Fruit fly (Drosophila melanogaster): ENCODE results near the gene Vti1a.

Gene Vti1a

DNA sequence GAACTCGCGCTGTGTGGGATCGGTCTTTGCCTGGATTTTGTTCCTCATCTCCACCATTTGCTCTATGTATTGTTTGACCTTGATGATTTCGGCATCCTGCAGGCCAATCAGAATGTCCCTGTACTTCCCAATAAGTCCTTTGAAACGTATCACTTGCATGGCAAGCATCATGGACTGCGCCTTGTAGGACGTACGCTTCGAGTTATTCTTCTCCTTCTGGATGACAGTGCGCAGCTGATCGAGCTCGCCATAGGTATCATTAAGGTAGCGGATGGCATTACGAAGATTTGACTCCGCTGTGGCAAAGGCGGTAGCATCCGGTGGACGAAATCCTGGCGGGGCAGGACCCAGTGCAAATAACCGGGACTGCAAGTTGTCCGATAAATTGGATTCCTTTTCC is 17.2 kb upstream of the Vti1a start:
- TF ChIP-seq CTCF (optimal IDR thresholded peaks at IDR 0.05) = peak in 1 of 2 experiments; percentile 5
- no peak for TF ChIP-seq CG8478 (optimal IDR thresholded peaks at IDR 0.05)

DNA sequence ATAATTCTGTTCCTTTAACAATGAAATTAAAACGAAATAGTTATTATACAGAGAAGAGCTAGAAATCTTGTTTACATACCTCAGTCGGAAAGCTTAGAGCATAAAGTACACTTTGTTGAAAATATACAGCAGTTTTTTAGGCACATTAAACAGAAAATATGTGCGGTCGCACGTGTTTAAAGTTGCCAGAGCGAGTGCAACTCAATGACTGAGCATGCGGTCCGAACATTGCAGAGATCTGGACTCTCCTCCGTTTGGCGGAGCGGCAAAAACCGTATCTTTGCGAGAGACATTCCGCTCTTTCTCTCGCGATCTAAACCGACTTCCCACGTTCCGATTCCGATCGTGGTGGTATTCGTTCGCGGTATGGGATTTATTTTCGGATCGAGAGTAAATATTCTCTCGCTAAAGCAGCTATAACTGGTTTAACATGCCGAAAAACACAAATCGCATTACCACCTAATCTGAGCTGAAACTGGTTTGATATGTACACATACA is 15.3 kb upstream of the Vti1a start, which contains the start of gene CG13895:
Gene CG13895 (minus strand): TSS at position 214 of the 498 bp plus-strand sequence.
- TF ChIP-seq CTCF (optimal IDR thresholded peaks at IDR 0.05) = no peak

DNA sequence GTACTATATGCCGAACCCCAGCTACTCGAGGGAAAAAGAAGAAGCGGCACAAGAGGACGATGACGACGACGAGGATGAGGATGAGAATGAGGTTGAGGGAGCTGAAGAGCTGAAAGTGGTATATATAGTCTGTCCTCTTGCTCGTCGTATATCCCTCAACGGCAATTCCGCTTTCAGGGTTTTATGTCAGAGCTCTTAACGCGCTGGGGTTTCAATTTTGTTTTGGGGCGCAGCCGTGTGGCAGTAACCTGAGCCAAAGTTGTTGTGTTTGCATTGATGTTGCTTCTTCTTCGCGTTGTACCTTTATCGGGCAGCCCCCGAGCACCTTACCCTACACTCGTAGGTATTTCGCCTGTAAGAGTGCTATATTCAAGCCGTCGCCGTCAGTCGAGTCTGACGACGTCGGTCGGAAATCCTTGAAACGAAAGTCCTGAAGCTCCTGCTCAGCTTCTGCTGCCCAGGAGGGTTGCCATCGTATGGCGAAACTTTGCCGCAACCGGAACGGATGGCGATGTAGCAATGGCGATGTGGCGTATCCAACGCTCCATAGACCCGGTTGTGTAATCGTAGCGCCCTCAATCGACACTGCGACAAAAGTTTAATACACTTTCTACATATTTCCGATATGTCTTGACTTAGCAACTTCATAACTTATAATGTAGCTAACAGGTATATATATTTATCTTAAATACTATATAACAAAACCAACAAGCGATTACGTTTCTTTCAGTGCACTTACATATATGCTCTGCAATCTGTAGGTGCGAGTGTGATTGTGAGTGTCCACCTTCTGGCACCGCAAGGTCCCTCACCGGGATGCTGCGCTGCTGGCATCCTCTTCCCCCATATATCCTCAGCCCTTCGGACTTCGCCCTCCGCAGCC is 12.2 kb upstream of the Vti1a start:
- TF ChIP-seq CG8478 (optimal IDR thresholded peaks at IDR 0.05) (no peak), CTCF (optimal IDR thresholded peaks at IDR 0.05) (no peak)

DNA sequence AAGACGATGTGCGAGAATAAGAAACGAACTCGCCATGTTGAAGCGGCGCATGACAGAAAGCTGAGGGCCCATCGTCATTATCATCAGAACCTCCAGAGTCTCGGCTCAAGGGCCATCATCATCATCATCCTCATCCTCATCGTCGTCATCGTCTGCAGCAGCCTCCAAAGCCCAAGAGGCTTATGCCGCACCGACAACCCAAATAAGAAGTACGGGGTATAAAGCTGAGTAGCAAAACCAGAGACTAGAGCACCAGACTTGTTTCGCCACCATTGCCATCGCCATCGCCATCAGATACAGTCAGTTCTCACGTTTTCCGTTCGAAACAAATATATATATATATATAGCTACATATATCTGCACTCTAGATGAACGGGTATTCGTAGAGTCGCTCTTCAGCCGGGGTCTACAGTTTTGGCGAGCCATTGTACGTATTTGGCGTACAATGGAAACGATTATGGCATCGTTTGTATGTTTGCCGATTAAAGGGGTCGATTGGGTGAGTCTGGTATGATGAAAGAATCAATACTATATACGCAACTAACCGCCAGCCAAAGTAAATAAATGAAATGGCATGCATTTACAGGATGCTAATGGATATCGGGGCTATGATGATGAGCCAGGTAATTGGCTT is 10.6 kb upstream of the Vti1a start:
- TF ChIP-seq CG8478 (optimal IDR thresholded peaks at IDR 0.05) (no peak), CTCF (optimal IDR thresholded peaks at IDR 0.05) (no peak)

DNA sequence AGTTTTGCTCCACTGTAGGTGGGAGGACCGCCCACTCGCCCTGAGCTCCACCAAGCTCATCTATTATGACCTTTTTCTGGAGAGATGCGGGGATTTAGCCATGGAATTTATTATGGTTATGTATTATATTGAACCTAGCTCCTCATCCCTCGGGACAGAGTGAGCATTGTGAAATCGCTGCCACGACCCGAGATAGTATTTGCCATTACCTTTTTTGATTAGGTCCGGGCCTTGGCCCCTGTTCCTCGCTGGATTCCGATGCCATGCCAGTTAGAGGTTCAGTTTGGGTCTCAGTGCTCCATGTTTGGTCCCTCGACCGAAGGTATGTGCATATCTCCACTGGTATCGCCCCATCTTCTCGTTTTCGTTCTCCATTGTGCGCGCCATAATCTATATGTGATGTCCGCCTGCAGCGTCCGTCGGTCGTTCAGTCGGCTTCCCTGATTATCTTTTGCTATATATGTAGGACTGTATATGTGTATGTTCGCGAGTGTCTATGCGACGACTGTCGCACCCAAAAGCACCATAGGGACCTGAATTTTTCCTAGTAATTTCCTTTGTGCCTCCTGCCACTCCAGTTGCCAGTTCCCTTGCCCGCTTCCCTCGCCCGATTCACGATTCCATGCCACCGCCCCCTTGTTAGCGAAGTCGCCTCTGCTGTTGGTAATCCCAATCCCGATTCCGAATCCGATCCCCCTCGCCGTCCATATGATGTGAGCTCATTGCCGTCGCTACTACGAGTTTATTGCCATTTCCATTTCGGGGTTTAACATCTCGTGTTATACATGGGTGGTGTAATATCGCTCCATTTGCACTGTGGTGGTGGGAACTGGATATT is 9.3 kb upstream of the Vti1a start:
- TF ChIP-seq CTCF (optimal IDR thresholded peaks at IDR 0.05) = no peak
- no peak for TF ChIP-seq CG8478 (optimal IDR thresholded peaks at IDR 0.05)

DNA sequence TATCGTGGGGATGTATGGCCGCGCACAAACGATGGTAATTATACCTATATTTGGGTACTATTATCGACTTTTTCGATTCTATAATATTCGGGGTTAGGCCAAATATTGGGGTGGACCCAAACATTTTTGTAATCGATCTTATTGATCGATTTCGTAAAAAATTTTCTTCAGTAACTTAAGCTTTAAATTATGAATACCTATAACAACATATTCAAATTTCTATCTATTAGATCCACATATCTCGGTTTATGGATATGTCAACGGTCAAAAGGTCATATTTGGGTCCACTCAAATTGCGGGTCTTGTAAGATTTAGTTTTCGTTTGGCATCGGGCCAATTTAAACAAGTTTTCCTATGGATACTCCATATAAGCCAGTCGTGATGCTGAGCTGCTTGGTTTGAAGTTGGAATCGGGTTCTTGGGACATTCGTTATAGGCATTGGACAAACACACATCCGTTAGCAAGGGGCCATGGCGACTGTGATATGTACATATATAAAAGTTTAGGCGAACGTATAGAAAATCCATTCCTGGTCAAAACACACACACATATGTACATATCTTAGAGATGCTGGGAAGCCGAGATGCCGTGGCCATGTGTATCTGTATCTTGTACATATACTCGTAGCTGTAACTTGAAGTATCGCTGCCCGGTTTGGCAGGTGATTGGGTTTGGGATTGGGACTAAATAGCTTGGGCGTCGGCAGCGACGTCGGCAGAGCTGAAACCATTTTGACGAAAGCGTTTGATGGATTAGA is 7.6 kb upstream of the Vti1a start:
- TF ChIP-seq CG8478 (optimal IDR thresholded peaks at IDR 0.05) (no peak), CTCF (optimal IDR thresholded peaks at IDR 0.05) (no peak)

DNA sequence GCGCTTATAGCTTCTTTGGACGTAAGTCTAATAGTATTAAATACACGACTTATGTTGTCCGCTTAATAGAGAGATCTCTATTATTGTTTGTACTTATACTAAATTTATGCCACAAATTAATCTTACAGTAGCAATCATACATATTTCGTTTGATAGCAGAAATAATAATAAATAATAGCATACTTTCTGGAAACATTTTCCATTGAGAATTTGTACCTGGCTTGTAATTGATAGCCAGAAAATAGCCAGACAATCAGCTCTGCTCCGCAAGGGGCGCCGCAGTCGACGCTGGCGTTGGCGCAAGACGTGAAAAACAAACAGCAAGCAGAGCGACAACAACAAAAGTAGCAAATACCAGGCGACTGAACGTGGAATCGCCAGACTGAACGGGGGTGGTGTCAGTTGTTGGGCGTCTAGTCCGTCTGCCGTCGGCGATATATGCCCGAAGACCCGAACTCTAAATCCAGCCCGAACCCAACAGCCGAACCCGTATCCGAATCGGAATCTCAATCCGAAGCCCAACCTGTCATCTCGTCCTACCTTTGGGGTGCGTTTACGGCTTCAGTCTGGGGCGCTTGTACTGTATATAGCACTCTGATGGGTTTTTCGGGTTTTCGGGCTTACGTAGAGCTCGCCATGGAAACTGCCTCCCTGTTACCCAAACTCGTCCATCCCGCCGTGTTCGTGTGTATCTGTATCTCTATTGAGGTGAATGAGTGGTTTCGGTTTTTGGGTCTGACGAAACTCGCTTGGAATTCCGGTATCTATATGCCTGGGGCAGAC is 6.8 kb upstream of the Vti1a start:
- no peak for TF ChIP-seq CTCF (optimal IDR thresholded peaks at IDR 0.05)
- TF ChIP-seq CG8478 (optimal IDR thresholded peaks at IDR 0.05) = no peak

DNA sequence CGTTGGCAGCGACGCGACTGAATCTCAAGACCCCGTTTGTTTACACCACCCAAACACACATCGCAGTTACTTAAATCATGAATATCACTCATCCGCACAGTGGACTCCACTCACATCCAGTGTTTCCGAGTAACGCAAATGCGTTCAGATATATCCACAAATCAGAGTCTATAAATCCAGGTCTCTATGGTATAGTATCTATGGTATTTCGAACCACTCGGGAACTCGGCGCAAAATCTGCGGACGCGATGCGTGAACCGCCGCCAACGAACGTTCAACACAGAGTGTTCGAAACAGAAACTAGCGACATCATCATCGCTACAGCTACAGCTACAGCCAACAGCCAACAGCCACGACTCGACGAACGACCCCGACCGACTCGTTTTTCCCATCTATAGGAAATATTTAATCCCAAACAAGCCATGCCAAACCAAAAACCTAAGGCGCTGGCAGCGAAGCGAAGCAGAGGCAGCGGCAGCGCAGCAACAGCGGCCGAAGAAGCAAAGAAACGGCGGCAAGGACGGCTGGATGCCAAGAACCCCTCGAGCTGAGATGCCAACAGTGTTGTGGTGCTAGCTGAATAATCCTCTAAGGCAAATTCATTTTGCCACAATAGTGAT is 6.1 kb upstream of the Vti1a start, which contains the start of gene CG13894:
Gene CG13894 (minus strand): TSS at position 397 of the 620 bp plus-strand sequence.
- no peak for TF ChIP-seq CG8478 (optimal IDR thresholded peaks at IDR 0.05)
- TF ChIP-seq CTCF (optimal IDR thresholded peaks at IDR 0.05) = peak in 1 of 2 experiments; percentile 0

DNA sequence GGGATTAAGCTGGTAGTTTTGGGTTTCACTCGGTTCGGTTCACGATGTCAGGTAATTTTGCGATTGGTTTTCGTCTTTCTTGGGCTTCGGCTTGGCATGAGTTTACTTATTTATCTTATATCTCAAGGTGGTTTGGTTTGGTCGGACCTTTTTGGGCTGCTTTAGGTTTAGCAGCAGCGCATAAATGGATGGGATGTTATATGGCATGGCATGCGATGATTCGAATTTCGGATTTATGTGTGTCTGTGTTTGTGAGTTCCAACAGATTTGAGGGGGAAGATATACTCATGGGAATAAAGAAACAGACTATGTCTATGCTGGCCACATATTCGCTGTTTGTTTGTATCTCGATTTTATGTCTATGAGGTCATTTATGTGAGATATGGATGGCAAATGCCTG is 5.0 kb upstream of the Vti1a start:
- TF ChIP-seq CTCF (optimal IDR thresholded peaks at IDR 0.05) (no peak), CG8478 (optimal IDR thresholded peaks at IDR 0.05) (no peak)

DNA sequence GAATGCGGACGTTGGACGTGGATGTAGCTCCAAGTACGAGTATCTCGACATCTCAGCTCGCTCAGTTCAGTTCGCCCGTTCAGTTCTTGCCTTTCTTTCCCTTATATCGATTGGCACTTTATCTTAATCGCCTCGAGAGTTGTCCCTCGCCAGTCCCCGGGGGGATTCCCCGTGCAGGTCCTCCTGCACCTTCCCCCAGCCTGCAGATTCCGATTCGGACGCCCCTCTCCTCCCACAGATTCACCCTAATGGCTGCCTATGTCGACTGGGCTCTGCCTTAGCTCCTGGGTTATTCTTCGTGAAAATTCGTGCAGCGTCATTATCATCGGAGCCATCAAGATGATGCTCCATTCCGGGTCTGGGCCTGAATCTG is 4.3 kb upstream of the Vti1a start:
- no peak for TF ChIP-seq CG8478 (optimal IDR thresholded peaks at IDR 0.05)
- TF ChIP-seq CTCF (optimal IDR thresholded peaks at IDR 0.05) = no peak

DNA sequence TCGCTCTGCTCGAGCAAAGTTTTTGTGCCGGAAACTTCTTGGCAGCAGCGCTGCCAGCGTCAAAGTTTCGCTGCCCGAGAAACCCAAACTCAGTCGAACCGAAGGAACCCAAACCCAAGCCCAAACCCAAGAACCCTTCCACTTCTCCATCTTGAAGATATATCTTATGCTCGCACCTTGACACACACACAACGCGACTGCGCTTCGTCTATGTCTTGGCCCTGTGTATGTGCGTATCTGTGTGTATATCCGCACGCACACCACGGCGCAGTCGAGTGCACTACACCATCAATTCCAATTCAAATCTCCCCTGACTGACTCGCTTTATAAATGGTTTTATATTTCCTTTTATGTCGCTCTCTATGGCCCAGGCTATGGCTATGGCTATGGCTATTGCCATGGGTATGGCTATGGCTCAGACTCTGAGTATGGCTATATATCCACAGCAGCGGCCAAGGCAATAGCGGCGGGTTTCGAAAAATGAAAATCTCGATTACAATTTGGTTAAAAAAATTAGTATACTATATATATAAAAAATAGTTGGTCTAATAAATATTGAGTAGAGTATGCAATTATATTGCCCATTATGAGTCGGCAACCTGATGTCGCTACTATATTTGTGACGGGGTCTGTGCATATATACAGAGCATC is 3.8 kb upstream of the Vti1a start:
- TF ChIP-seq CTCF (optimal IDR thresholded peaks at IDR 0.05) = no peak
- no peak for TF ChIP-seq CG8478 (optimal IDR thresholded peaks at IDR 0.05)

DNA sequence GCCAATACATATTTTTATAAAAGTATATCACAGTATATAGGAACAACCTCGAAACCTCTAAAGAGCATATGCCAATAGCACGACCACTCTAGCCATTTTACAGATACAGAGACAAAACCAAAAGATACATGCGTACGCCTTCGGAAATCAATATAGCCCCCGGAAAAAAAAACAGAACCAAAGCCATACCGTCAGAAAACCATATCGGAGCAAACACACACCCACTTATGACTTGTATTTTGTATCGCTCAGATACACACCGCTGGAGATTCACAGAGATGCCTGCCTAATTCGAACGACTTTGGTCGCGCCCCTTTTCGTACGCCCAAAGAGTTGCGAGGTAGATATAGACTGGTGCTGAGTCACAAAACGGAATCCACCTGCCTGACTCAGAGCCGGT is 2.8 kb upstream of the Vti1a start:
- TF ChIP-seq CG8478 (optimal IDR thresholded peaks at IDR 0.05) (no peak), CTCF (optimal IDR thresholded peaks at IDR 0.05) (no peak)

All from S2 (cell line).